Fruit fly (Drosophila melanogaster) whole organism, embryonic: ENCODE results near the gene CG3408.

ENCODE experiments used
- Abd-B ChIP-seq: fragments of 200-800 bp; sonication (Bioruptor generic); optimal IDR thresholded peaks from 2 replicates; lab custom pipeline; 2018; ENCODE audit warnings: missing biosample characterization, mild to moderate bottlenecking, missing genetic modification characterization, moderate library complexity
- Ada2b ChIP-seq: fragments of 200-800 bp; sonication (Bioruptor generic); IDR thresholded peaks from 2 replicates; pipeline ENCODE4 v1.3.6; 2022; ENCODE audit warnings: missing biosample characterization, missing genetic modification characterization
- Adf1 ChIP-seq: fragments of 200-800 bp; sonication (Bioruptor generic); IDR thresholded peaks from 2 replicates; pipeline ENCODE4 v1.3.6; 2022; ENCODE audit warnings: missing biosample characterization, missing genetic modification characterization
- B-H2 ChIP-seq: fragments of 200-800 bp; sonication (Bioruptor generic); optimal IDR thresholded peaks from 2 replicates; lab custom pipeline; 2018; ENCODE audit warnings: missing biosample characterization, mild to moderate bottlenecking, missing genetic modification characterization
- CG10543 ChIP-seq: fragments of 200-800 bp; sonication (Bioruptor generic); optimal IDR thresholded peaks from 3 replicates; lab custom pipeline; 2017; ENCODE audit warnings: missing biosample characterization, mild to moderate bottlenecking, missing genetic modification characterization, moderate library complexity
- CG1233 ChIP-seq: fragments of 200-800 bp; sonication (Bioruptor generic); optimal IDR thresholded peaks from 4 replicates; lab custom pipeline; 2018; ENCODE audit warnings: missing biosample characterization, mild to moderate bottlenecking, missing genetic modification characterization
- CG12744 ChIP-seq: fragments of 200-800 bp; sonication (Bioruptor generic); optimal IDR thresholded peaks from 2 replicates; lab custom pipeline; 2016; ENCODE audit warnings: missing biosample characterization, missing genetic modification characterization
- CG16815 ChIP-seq: fragments of 200-800 bp; sonication (Bioruptor generic); optimal IDR thresholded peaks from 3 replicates; lab custom pipeline; 2017; ENCODE audit warnings: missing biosample characterization, mild to moderate bottlenecking, missing genetic modification characterization
- CG16863 ChIP-seq: fragments of 200-800 bp; sonication (Bioruptor generic); optimal IDR thresholded peaks from 3 replicates; lab custom pipeline; 2016; ENCODE audit warnings: missing biosample characterization, missing genetic modification characterization
- CG17359 ChIP-seq: fragments of 200-800 bp; sonication (Bioruptor generic); optimal IDR thresholded peaks from 3 replicates; lab custom pipeline; 2018; ENCODE audit warnings: missing biosample characterization, mild to moderate bottlenecking, missing genetic modification characterization, moderate library complexity
- CG34376 ChIP-seq: fragments of 200-800 bp; sonication (Bioruptor generic); optimal IDR thresholded peaks from 2 replicates; lab custom pipeline; 2018; ENCODE audit warnings: missing biosample characterization, mild to moderate bottlenecking, missing genetic modification characterization
- CG4404 ChIP-seq: fragments of 200-800 bp; sonication (Bioruptor generic); IDR thresholded peaks from 2 replicates; pipeline ENCODE4 v1.3.6; 2022; ENCODE audit warnings: missing biosample characterization, missing genetic modification characterization
- CG4617 ChIP-seq: fragments of 200-800 bp; sonication (Bioruptor generic); optimal IDR thresholded peaks from 3 replicates; lab custom pipeline; 2016; ENCODE audit warnings: missing biosample characterization, missing genetic modification characterization, borderline replicate concordance
- CG6254 ChIP-seq: fragments of 200-800 bp; sonication (Bioruptor generic); optimal IDR thresholded peaks from 3 replicates; lab custom pipeline; 2017; ENCODE audit warnings: mild to moderate bottlenecking, missing biosample characterization, missing genetic modification reagents, missing genetic modification characterization
- CG6689 ChIP-seq: fragments of 200-800 bp; sonication (Bioruptor generic); IDR thresholded peaks from 2 replicates; pipeline ENCODE4 v1.3.6; 2022; ENCODE audit warnings: missing biosample characterization, missing genetic modification characterization
- CG9797 ChIP-seq: fragments of 200-800 bp; sonication (Bioruptor generic); optimal IDR thresholded peaks from 3 replicates; lab custom pipeline; 2018; ENCODE audit warnings: missing biosample characterization, mild to moderate bottlenecking, missing genetic modification characterization
- Dbx ChIP-seq: fragments of 200-800 bp; sonication (Bioruptor generic); IDR thresholded peaks from 3 replicates; pipeline ENCODE4 v1.3.6; 2022; ENCODE audit warnings: missing biosample characterization, missing genetic modification characterization
- Deaf1 ChIP-seq: fragments of 200-800 bp; optimal IDR thresholded peaks from 3 replicates; lab custom pipeline; 2019; ENCODE audit warnings: missing biosample characterization, mild to moderate bottlenecking, missing genetic modification characterization, moderate library complexity
- Dip2 ChIP-seq: fragments of 200-800 bp; sonication (Bioruptor generic); IDR thresholded peaks from 2 replicates; pipeline ENCODE4 v1.3.6; 2022; ENCODE audit warnings: missing biosample characterization, missing genetic modification characterization
- Elba2 ChIP-seq: fragments of 200-800 bp; sonication (Bioruptor generic); optimal IDR thresholded peaks from 3 replicates; lab custom pipeline; 2016; ENCODE audit warnings: missing biosample characterization, missing genetic modification characterization
- Gug ChIP-seq: fragments of 200-800 bp; sonication (Bioruptor generic); IDR thresholded peaks from 4 replicates; pipeline ENCODE4 v1.3.6; 2022; ENCODE audit warnings: missing biosample characterization, missing genetic modification characterization
- Mes4 ChIP-seq: fragments of 200-800 bp; sonication (Bioruptor generic); optimal IDR thresholded peaks from 2 replicates; lab custom pipeline; 2016; ENCODE audit warnings: missing biosample characterization, missing genetic modification characterization
- NFAT ChIP-seq: fragments of 200-800 bp; sonication (Bioruptor generic); IDR thresholded peaks from 2 replicates; pipeline ENCODE4 v1.3.6; 2022; ENCODE audit warnings: missing biosample characterization, missing genetic modification characterization
- Opbp ChIP-seq: fragments of 200-800 bp; sonication (Bioruptor generic); IDR thresholded peaks from 3 replicates; pipeline ENCODE4 v1.3.6; 2022; ENCODE audit warnings: missing biosample characterization, missing genetic modification characterization; ENCODE audit not compliant: partially characterized antibody
- Rfx ChIP-seq: fragments of 200-800 bp; sonication (Bioruptor generic); IDR thresholded peaks from 2 replicates; pipeline ENCODE4 v1.3.6; 2022; ENCODE audit warnings: missing biosample characterization, missing genetic modification characterization
- Scr ChIP-seq: fragments of 200-800 bp; sonication (Bioruptor generic); IDR thresholded peaks from 2 replicates; pipeline ENCODE4 v1.3.6; 2022; ENCODE audit warnings: missing biosample characterization, missing genetic modification characterization; ENCODE audit not compliant: partially characterized antibody
- abd-A ChIP-seq: fragments of 200-800 bp; sonication (Bioruptor generic); optimal IDR thresholded peaks from 3 replicates; lab custom pipeline; 2019; ENCODE audit warnings: missing biosample characterization, mild to moderate bottlenecking, missing genetic modification characterization, moderate library complexity
- ato ChIP-seq: fragments of 200-800 bp; sonication (Bioruptor generic); IDR thresholded peaks from 2 replicates; pipeline ENCODE4 v1.3.6; 2022; ENCODE audit warnings: missing biosample characterization, missing genetic modification characterization; ENCODE audit not compliant: partially characterized antibody
- cato ChIP-seq: fragments of 200-800 bp; sonication (Bioruptor generic); optimal IDR thresholded peaks from 2 replicates; lab custom pipeline; 2016; ENCODE audit warnings: missing biosample characterization, missing genetic modification characterization, borderline replicate concordance
- chif ChIP-seq, 2 experiments: fragments of 200-800 bp; sonication (Bioruptor generic); optimal IDR thresholded peaks; 3 replicates each; lab custom pipeline; 2016; ENCODE audit warnings: missing biosample characterization in 2 of 2, missing genetic modification characterization in 2 of 2
- disco-r ChIP-seq: fragments of 200-800 bp; sonication (Bioruptor generic); optimal IDR thresholded peaks from 2 replicates; lab custom pipeline; 2016; ENCODE audit warnings: missing biosample characterization, missing genetic modification characterization
- dmrt11E ChIP-seq: fragments of 200-800 bp; sonication (Bioruptor generic); optimal IDR thresholded peaks from 3 replicates; lab custom pipeline; 2018; ENCODE audit warnings: missing biosample characterization, mild to moderate bottlenecking, missing genetic modification characterization, moderate library complexity
- eve ChIP-seq, 2 experiments: fragments of >200 bp; optimal IDR thresholded peaks; 2 replicates each; lab custom pipeline; 2017; ENCODE audit warnings: missing biosample characterization in 2 of 2, missing genetic modification characterization in 2 of 2
- exex ChIP-seq: fragments of 200-800 bp; sonication (Bioruptor generic); optimal IDR thresholded peaks from 4 replicates; lab custom pipeline; 2018; ENCODE audit warnings: missing biosample characterization, mild to moderate bottlenecking, missing genetic modification characterization, moderate library complexity
- fd3F ChIP-seq: fragments of 200-800 bp; sonication (Bioruptor generic); optimal IDR thresholded peaks from 2 replicates; lab custom pipeline; 2018; ENCODE audit warnings: missing biosample characterization, mild to moderate bottlenecking, missing genetic modification characterization, moderate library complexity
- hb ChIP-seq: fragments of 200-800 bp; sonication (Bioruptor generic); IDR thresholded peaks from 3 replicates; pipeline ENCODE4 v1.3.6; 2022; ENCODE audit warnings: missing biosample characterization, missing genetic modification characterization; ENCODE audit not compliant: partially characterized antibody
- hth ChIP-seq: fragments of >200 bp; optimal IDR thresholded peaks from 2 replicates; lab custom pipeline; 2017; ENCODE audit warnings: inconsistent platforms
- insv ChIP-seq, 2 experiments: fragments of 200-800 bp; sonication (Bioruptor generic); optimal IDR thresholded peaks; 3 replicates each; lab custom pipeline; 2016 to 2018; ENCODE audit warnings: missing biosample characterization in 2 of 2, missing genetic modification characterization in 2 of 2
- mam ChIP-seq: fragments of 200-800 bp; sonication (Bioruptor generic); optimal IDR thresholded peaks from 3 replicates; lab custom pipeline; 2016; ENCODE audit warnings: missing biosample characterization, missing genetic modification characterization
- nerfin-2 ChIP-seq: fragments of 200-800 bp; sonication (Bioruptor generic); IDR thresholded peaks from 2 replicates; pipeline ENCODE4 v1.3.6; 2022; ENCODE audit warnings: missing biosample characterization, missing genetic modification characterization; ENCODE audit not compliant: partially characterized antibody
- onecut ChIP-seq: fragments of 200-800 bp; sonication (Bioruptor generic); IDR thresholded peaks from 2 replicates; pipeline ENCODE4 v1.3.6; 2022; ENCODE audit warnings: missing biosample characterization, missing genetic modification characterization
- org-1 ChIP-seq: fragments of 200-800 bp; sonication (Bioruptor generic); optimal IDR thresholded peaks from 2 replicates; lab custom pipeline; 2017; ENCODE audit warnings: missing biosample characterization, missing genetic modification characterization
- p53 ChIP-seq: fragments of 200-800 bp; sonication (Bioruptor generic); optimal IDR thresholded peaks from 2 replicates; lab custom pipeline; 2016; ENCODE audit warnings: missing biosample characterization, missing genetic modification characterization
- pan ChIP-seq, 4 experiments: fragments of >200 bp in 3 of 4; fragments of 200-800 bp in 1 of 4; sonication (Bioruptor generic) in 1 of 4; optimal IDR thresholded peaks in 3 of 4; IDR thresholded peaks in 1 of 4; 2 replicates each; pipeline versions ENCODE4 v1.3.6 to Lab custom; 2017 to 2022; ENCODE audit warnings: missing biosample characterization in 2 of 4, missing genetic modification characterization in 2 of 4, mixed read lengths in 1 of 4
- sim ChIP-seq: fragments of 200-800 bp; sonication (Bioruptor generic); IDR thresholded peaks from 2 replicates; pipeline ENCODE4 v1.3.6; 2022; ENCODE audit warnings: missing biosample characterization, missing genetic modification characterization
- sob ChIP-seq: fragments of 200-800 bp; sonication (Bioruptor generic); IDR thresholded peaks from 2 replicates; pipeline ENCODE4 v1.3.6; 2022; ENCODE audit warnings: missing biosample characterization, missing genetic modification characterization
- ssp ChIP-seq: fragments of 200-800 bp; sonication (Bioruptor generic); IDR thresholded peaks from 2 replicates; pipeline ENCODE4 v1.3.6; 2022; ENCODE audit warnings: missing biosample characterization, missing genetic modification characterization
- stwl ChIP-seq: fragments of 200-800 bp; sonication (Bioruptor generic); optimal IDR thresholded peaks from 3 replicates; lab custom pipeline; 2018; ENCODE audit warnings: missing biosample characterization, mild to moderate bottlenecking, missing genetic modification characterization, moderate library complexity
- tup ChIP-seq: fragments of 200-800 bp; sonication (Bioruptor generic); optimal IDR thresholded peaks from 2 replicates; lab custom pipeline; 2016; ENCODE audit warnings: missing biosample characterization, mild to moderate bottlenecking, missing genetic modification characterization, moderate library complexity
- unc-4 ChIP-seq: fragments of 200-800 bp; sonication (Bioruptor generic); IDR thresholded peaks from 2 replicates; pipeline ENCODE4 v1.3.6; 2022; ENCODE audit warnings: missing biosample characterization, missing genetic modification characterization; ENCODE audit not compliant: partially characterized antibody

CG3408 gene

DNA sequence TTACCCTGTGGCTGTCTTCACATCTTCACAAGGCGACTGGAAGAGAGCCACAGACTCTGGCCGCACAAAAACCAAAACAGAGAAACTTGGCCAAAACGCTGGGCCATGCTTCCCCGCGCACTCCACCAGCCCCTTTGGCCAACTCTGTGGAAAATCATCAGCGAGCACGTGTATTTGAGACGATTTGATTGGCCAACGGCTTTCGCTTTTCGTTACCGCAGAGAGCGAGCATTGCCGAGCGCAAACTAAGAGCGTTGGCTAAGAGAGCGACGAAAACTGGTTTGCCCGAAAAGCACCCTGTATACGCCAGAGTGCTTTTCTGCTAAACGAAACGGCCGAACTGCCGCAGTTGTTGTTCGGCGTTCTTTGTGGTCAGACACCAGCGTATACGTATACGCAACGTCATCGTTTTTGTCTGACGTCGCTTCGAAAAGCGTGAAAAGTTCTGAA lies 37.5 kb upstream of the CG3408 start, which contains the start of gene CG42673 (continued):
- no peak for TF ChIP-seq Mes4 (GFP tag; lab: Kevin White, UChicago)
- TF ChIP-seq Gug (GFP tag; lab: Robert Waterston, UW), result no peak
- no peak for TF ChIP-seq ssp (GFP tag; lab: Robert Waterston, UW)
- TF ChIP-seq CG4617, result no peak
- TF ChIP-seq Rfx (GFP tag; lab: Robert Waterston, UW), result peak; percentile 25; the same call in 1 of the 2 replicates
- TF ChIP-seq CG1233 (GFP tag; lab: Kevin White, UChicago), result no peak
- no peak; the same call in 1 of the 2 replicates for TF ChIP-seq onecut (GFP tag; lab: Robert Waterston, UW)
- TF ChIP-seq stwl (tag; lab: Kevin White, UChicago), result no peak
- no peak for TF ChIP-seq Ada2b (GFP tag; lab: Robert Waterston, UW)
- TF ChIP-seq sim (GFP tag; lab: Robert Waterston, UW), result no peak
- no peak for TF ChIP-seq tup (GFP tag; lab: Kevin White, UChicago)
- TF ChIP-seq Opbp (GFP tag; lab: Robert Waterston, UW), result no peak
- TF ChIP-seq CG6254 (GFP tag; lab: Kevin White, UChicago), result peak; percentile 98
- TF ChIP-seq org-1 (GFP tag; lab: Kevin White, UChicago), result no peak
- no peak for TF ChIP-seq dmrt11E
- TF ChIP-seq CG17359 (tag; lab: Kevin White, UChicago), result no peak
- TF ChIP-seq CG34376 (GFP tag; lab: Kevin White, UChicago), result peak; percentile 0
- TF ChIP-seq CG16815 (GFP tag; lab: Kevin White, UChicago), result no peak
- TF ChIP-seq CG16863 (GFP tag; lab: Kevin White, UChicago), result no peak
- TF ChIP-seq ato, result 0 out of 2 replicates have a peak, but pooled peaks have one; percentile 33
- no peak for TF ChIP-seq pan (optimal IDR thresholded peaks at IDR 0.05; lab: Kevin White, UChicago)
- TF ChIP-seq pan (GFP tag; optimal IDR thresholded peaks at IDR 0.05 in 1 of 2, IDR thresholded peaks at IDR 0.05 in 1 of 2), result no peak
- 0 out of 2 replicates have a peak, but pooled peaks have one; percentile 18 for TF ChIP-seq Scr
- TF ChIP-seq NFAT, result 0 out of 2 replicates have a peak, but pooled peaks have one; percentile 31
- TF ChIP-seq unc-4, result peak; percentile 50; the same call in 1 of the 2 replicates
- no peak for TF ChIP-seq CG4404 (GFP tag; lab: Robert Waterston, UW)
- TF ChIP-seq p53 (GFP tag; lab: Kevin White, UChicago), result no peak
- TF ChIP-seq disco-r, result no peak
- TF ChIP-seq insv (GFP tag; optimal IDR thresholded peaks at IDR 0.05; lab: Kevin White, UChicago), result no peak
- TF ChIP-seq abd-A (tag; lab: Kevin White, UChicago), result peak; percentile 83
- no peak for TF ChIP-seq exex
- TF ChIP-seq CG12744 (GFP tag; lab: Kevin White, UChicago), result no peak
- TF ChIP-seq sob (GFP tag; lab: Robert Waterston, UW), result 0 out of 2 replicates have a peak, but pooled peaks have one; percentile 25
- TF ChIP-seq Adf1 (GFP tag; lab: Robert Waterston, UW), result peak; percentile 39
- no peak for TF ChIP-seq CG6689 (GFP tag; lab: Robert Waterston, UW)
- TF ChIP-seq Abd-B (GFP tag; lab: Kevin White, UChicago), result no peak
- no peak for TF ChIP-seq chif (GFP tag; optimal IDR thresholded peaks at IDR 0.05; lab: Kevin White, UChicago)
- TF ChIP-seq CG10543 (GFP tag; lab: Kevin White, UChicago), result peak; percentile 37
- TF ChIP-seq fd3F (GFP tag; lab: Kevin White, UChicago), result no peak
- peak; percentile 25; the same call in 1 of the 2 replicates for TF ChIP-seq nerfin-2
- no peak for TF ChIP-seq Dip2
- no peak for TF ChIP-seq CG9797 (GFP tag; lab: Kevin White, UChicago)
- peak; percentile 95 for TF ChIP-seq Deaf1 (tag; lab: Kevin White, UChicago)
- no peak for TF ChIP-seq Elba2 (GFP tag; lab: Kevin White, UChicago)
- no peak for TF ChIP-seq eve (GFP tag; optimal IDR thresholded peaks at IDR 0.05; lab: Kevin White, UChicago)
- TF ChIP-seq Dbx, result peak; percentile 49; the same call in 1 of the 3 replicates
- no peak for TF ChIP-seq cato
- no peak for TF ChIP-seq hb (GFP tag; lab: Robert Waterston, UW)
- no peak for TF ChIP-seq mam (GFP tag; lab: Kevin White, UChicago)
- TF ChIP-seq hth (lab: Kevin White, UChicago), result no peak
- TF ChIP-seq B-H2, result peak; percentile 3
